Fruit fly (Drosophila melanogaster): ENCODE data around the gene CG5916.

The CG5916 gene

dm6 chr3R:16186791-16187681 lies 40.2 kb downstream of the CG5916 start, which contains the start of gene sra (continued):
- TF ChIP-seq CG6654 (GFP tag; optimal IDR thresholded peaks at IDR 0.05) (no peak), CG1792 (GFP tag; optimal IDR thresholded peaks at IDR 0.05) (no peak), ATbp (GFP tag; optimal IDR thresholded peaks at IDR 0.05) (no peak), zen2 (GFP tag; IDR thresholded peaks at IDR 0.05; ENCODE audit: partially characterized antibody) (peak; percentile 95), Xrp1 (GFP tag; IDR thresholded peaks at IDR 0.05) (peak; percentile 36; the same call in 1 of the 2 replicates), pfk (GFP tag; optimal IDR thresholded peaks at IDR 0.05) (no peak), CG3281 (GFP tag; optimal IDR thresholded peaks at IDR 0.05) (peak; percentile 22), pita (GFP tag; optimal IDR thresholded peaks at IDR 0.05) (no peak), Hr78 (GFP tag; optimal IDR thresholded peaks at IDR 0.05) (no peak), CG6765 (GFP tag; optimal IDR thresholded peaks at IDR 0.05) (no peak), CG3838 (GFP tag; optimal IDR thresholded peaks at IDR 0.05) (no peak), Atf6 (GFP tag; IDR thresholded peaks at IDR 0.05) (no peak), Meics (GFP tag; optimal IDR thresholded peaks at IDR 0.05) (peak; percentile 29), CG9817 (tag; optimal IDR thresholded peaks at IDR 0.05) (no peak), Stat92E (GFP tag; optimal IDR thresholded peaks at IDR 0.05) (peak in 1 of 3 experiments; percentile 80), gro (GFP tag; optimal IDR thresholded peaks at IDR 0.05) (peak; percentile 74), Sin3A (optimal IDR thresholded peaks at IDR 0.05) (peak; percentile 66), Dp (GFP tag; optimal IDR thresholded peaks at IDR 0.05) (peak; percentile 46), corto (GFP tag; optimal IDR thresholded peaks at IDR 0.05) (no peak), klu (GFP tag; IDR thresholded peaks at IDR 0.05) (no peak), grn (GFP tag; optimal IDR thresholded peaks at IDR 0.05) (no peak), CG18011 (GFP tag; optimal IDR thresholded peaks at IDR 0.05) (peak; percentile 21), ham (GFP tag; IDR thresholded peaks at IDR 0.05) (no peak), dimm (GFP tag; IDR thresholded peaks at IDR 0.05) (no peak), CG11560 (tag; IDR thresholded peaks at IDR 0.05) (peak; percentile 97), TFAM (GFP tag; optimal IDR thresholded peaks at IDR 0.05) (no peak), CG16813 (GFP tag; IDR thresholded peaks at IDR 0.05; ENCODE audit: partially characterized antibody) (peak; percentile 96), kay (GFP tag; optimal IDR thresholded peaks at IDR 0.05) (peak; percentile 70), CG31365 (tag; optimal IDR thresholded peaks at IDR 0.05) (peak; percentile 38), CG4820 (GFP tag; optimal IDR thresholded peaks at IDR 0.05) (no peak), tap (tag; optimal IDR thresholded peaks at IDR 0.05) (no peak), MTF-1 (GFP tag; optimal IDR thresholded peaks at IDR 0.05; ENCODE audit: borderline replicate concordance) (peak; percentile 35), jing (GFP tag; optimal IDR thresholded peaks at IDR 0.05) (no peak), CG7271 (tag; optimal IDR thresholded peaks at IDR 0.05) (peak; percentile 3), CG15011 (GFP tag; optimal IDR thresholded peaks at IDR 0.05) (no peak), tgo (GFP tag; IDR thresholded peaks at IDR 0.05) (0 out of 3 replicates have a peak, but pooled peaks have one; percentile 22), otp (GFP tag; IDR thresholded peaks at IDR 0.05) (no peak), pho (GFP tag; optimal IDR thresholded peaks at IDR 0.05) (peak; percentile 49), Kr (GFP tag; optimal IDR thresholded peaks at IDR 0.05) (no peak), Blimp-1 (GFP tag; optimal IDR thresholded peaks at IDR 0.05) (no peak), CG43689 (GFP tag; IDR thresholded peaks at IDR 0.05) (no peak), nerfin-2 (GFP tag; IDR thresholded peaks at IDR 0.05; ENCODE audit: partially characterized antibody) (peak; percentile 97), CG12659 (GFP tag; optimal IDR thresholded peaks at IDR 0.05) (peak; percentile 80), CG15269 (tag; optimal IDR thresholded peaks at IDR 0.05) (peak; percentile 14), Dek (tag; optimal IDR thresholded peaks at IDR 0.05) (no peak), jumu (GFP tag; optimal IDR thresholded peaks at IDR 0.05) (peak; percentile 35), CG3407 (GFP tag; optimal IDR thresholded peaks at IDR 0.05) (no peak), CG12942 (GFP tag; optimal IDR thresholded peaks at IDR 0.05) (no peak)
